Worm (Caenorhabditis elegans) whole organism, L1 larva: ENCODE data around the gene Y39A1A.18.
A peak's percentile ranks its signal among the peaks of the same experiment; 100 is the strongest.

Experiments used
- C16A3.4 ChIP-seq: fragments of 150-350 bp; optimal IDR thresholded peaks from 2 replicates; lab custom pipeline; 2014; ENCODE audit warnings: missing biosample characterization, missing genetic modification characterization
- ama-1 ChIP-seq: fragments of 150-350 bp; optimal IDR thresholded peaks from 2 replicates; lab custom pipeline; 2014
- blmp-1 ChIP-seq: fragments of 150-350 bp; optimal IDR thresholded peaks from 2 replicates; lab custom pipeline; 2014; ENCODE audit warnings: missing biosample characterization, missing genetic modification characterization
- ceh-90 ChIP-seq: sonication (generic microtip); optimal IDR thresholded peaks from 2 replicates; lab custom pipeline; 2016; ENCODE audit warnings: missing genetic modification characterization, missing compliant biosample characterization
- dpl-1 ChIP-seq, 3 experiments: fragments of 150-350 bp in 2 of 3; sonication (generic microtip) in 1 of 3; optimal IDR thresholded peaks; 2 replicates each; lab custom pipeline; 2014 to 2017; ENCODE audit warnings: missing biosample characterization in 3 of 3, missing genetic modification characterization in 3 of 3, missing genetic modification reagents in 3 of 3
- efl-1 ChIP-seq, 4 experiments: fragments of 150-350 bp; optimal IDR thresholded peaks in 3 of 4; peaks in 1 of 4; 1 replicate in 1 of 4; 2 replicates in 3 of 4; lab custom pipeline; 2014; ENCODE audit warnings: missing biosample characterization in 2 of 4, missing genetic modification characterization in 2 of 4, missing genetic modification reagents in 2 of 4
- elt-2 ChIP-seq: sonication (generic microtip); optimal IDR thresholded peaks from 2 replicates; lab custom pipeline; 2016; ENCODE audit warnings: missing genetic modification characterization, mild to moderate bottlenecking, inconsistent platforms, missing compliant biosample characterization, missing genetic modification reagents
- elt-3 ChIP-seq, 6 experiments: fragments of 150-350 bp in 1 of 6; sonication (generic microtip); optimal IDR thresholded peaks; 2 replicates each; lab custom pipeline; 2017 to 2018; ENCODE audit warnings: missing biosample characterization in 6 of 6, missing genetic modification characterization in 6 of 6, inconsistent platforms in 1 of 6
- ets-5 ChIP-seq: fragments of 200-800 bp; sonication (Bioruptor generic); IDR thresholded peaks from 2 replicates; pipeline ENCODE4 v1.3.6; 2022; ENCODE audit warnings: missing genetic modification characterization, missing compliant biosample characterization
- fkh-8 ChIP-seq: sonication (generic microtip); optimal IDR thresholded peaks from 2 replicates; lab custom pipeline; 2016; ENCODE audit warnings: mild to moderate bottlenecking, missing genetic modification characterization, missing compliant biosample characterization
- grh-1 ChIP-seq: fragments of 200-800 bp; sonication (Bioruptor generic); IDR thresholded peaks from 2 replicates; pipeline ENCODE4 v1.3.6; 2022; ENCODE audit warnings: missing genetic modification reagents, missing genetic modification characterization, missing compliant biosample characterization
- hlh-17 ChIP-seq: fragments of 200-800 bp; sonication (Bioruptor generic); optimal IDR thresholded peaks from 2 replicates; lab custom pipeline; 2018; ENCODE audit warnings: missing genetic modification characterization, mild to moderate bottlenecking, missing compliant biosample characterization, moderate library complexity, borderline replicate concordance
- hlh-4 ChIP-seq: sonication (generic microtip); optimal IDR thresholded peaks from 2 replicates; lab custom pipeline; 2016; ENCODE audit warnings: mild to moderate bottlenecking, missing genetic modification characterization, missing compliant biosample characterization
- hpl-2 ChIP-seq: fragments of 150-350 bp; optimal IDR thresholded peaks from 2 replicates; lab custom pipeline; 2014; ENCODE audit warnings: missing biosample characterization, missing genetic modification reagents, missing genetic modification characterization
- irx-1 ChIP-seq: sonication (generic microtip); optimal IDR thresholded peaks from 2 replicates; lab custom pipeline; 2016; ENCODE audit warnings: missing genetic modification characterization, missing compliant biosample characterization
- jun-1 ChIP-seq: fragments of 150-350 bp; optimal IDR thresholded peaks from 2 replicates; lab custom pipeline; 2014; ENCODE audit warnings: missing biosample characterization, missing genetic modification reagents, missing genetic modification characterization
- lin-14 ChIP-seq: fragments of 200-800 bp; sonication (Bioruptor generic); optimal IDR thresholded peaks from 2 replicates; lab custom pipeline; 2018; ENCODE audit warnings: mild to moderate bottlenecking, missing genetic modification characterization, moderate library complexity, missing compliant biosample characterization
- lin-35 ChIP-seq, 2 experiments: fragments of 150-350 bp; optimal IDR thresholded peaks; 2 replicates each; lab custom pipeline; 2014; ENCODE audit warnings: missing biosample characterization in 2 of 2, missing genetic modification characterization in 2 of 2, missing genetic modification reagents in 2 of 2
- lin-39 ChIP-seq: fragments of 150-350 bp; optimal IDR thresholded peaks from 2 replicates; lab custom pipeline; 2014; ENCODE audit warnings: missing biosample characterization, missing genetic modification reagents, missing genetic modification characterization
- lir-3 ChIP-seq: sonication (generic microtip); optimal IDR thresholded peaks from 2 replicates; lab custom pipeline; 2016; ENCODE audit warnings: mild to moderate bottlenecking, missing genetic modification characterization, moderate library complexity, missing compliant biosample characterization; ENCODE audit not compliant: poor library complexity
- lsy-2 ChIP-seq, 2 experiments: fragments of 150-350 bp; optimal IDR thresholded peaks; 2 replicates each; lab custom pipeline; 2014; ENCODE audit warnings: missing biosample characterization in 2 of 2, missing genetic modification characterization in 2 of 2
- mab-9 ChIP-seq: fragments of 200-800 bp; sonication (Bioruptor generic); IDR thresholded peaks from 2 replicates; pipeline ENCODE4 v1.3.6; 2022; ENCODE audit warnings: missing genetic modification reagents, missing genetic modification characterization, missing compliant biosample characterization
- mdl-1 ChIP-seq, 2 experiments: fragments of 150-350 bp; optimal IDR thresholded peaks; 2 replicates each; lab custom pipeline; 2014 to 2017; ENCODE audit warnings: missing biosample characterization in 2 of 2, missing genetic modification characterization in 2 of 2, inconsistent platforms in 1 of 2
- mef-2 ChIP-seq: fragments of 150-350 bp; optimal IDR thresholded peaks from 2 replicates; lab custom pipeline; 2014; ENCODE audit warnings: missing biosample characterization, missing genetic modification characterization
- mep-1 ChIP-seq: fragments of 150-350 bp; optimal IDR thresholded peaks from 2 replicates; lab custom pipeline; 2014; ENCODE audit warnings: missing biosample characterization, missing genetic modification characterization
- nhr-19 ChIP-seq: fragments of 200-800 bp; sonication (Bioruptor generic); conservative IDR thresholded peaks from 2 replicates; pipeline ENCODE4 v1.3.6; 2022; ENCODE audit warnings: missing genetic modification characterization, missing compliant biosample characterization
- nhr-20 ChIP-seq: sonication (generic microtip); optimal IDR thresholded peaks from 2 replicates; lab custom pipeline; 2016; ENCODE audit warnings: mild to moderate bottlenecking, missing genetic modification characterization, missing compliant biosample characterization
- nhr-71 ChIP-seq: sonication (generic microtip); optimal IDR thresholded peaks from 2 replicates; lab custom pipeline; 2016; ENCODE audit warnings: mild to moderate bottlenecking, missing genetic modification characterization, moderate library complexity, missing compliant biosample characterization
- nhr-76 ChIP-seq: sonication (generic microtip); optimal IDR thresholded peaks from 2 replicates; lab custom pipeline; 2017; ENCODE audit warnings: missing biosample characterization, missing genetic modification characterization
- nhr-85 ChIP-seq: sonication (generic microtip); peaks from one replicate; lab custom pipeline; 2016; ENCODE audit warnings: missing genetic modification characterization, inconsistent platforms, missing compliant biosample characterization
- nhr-90 ChIP-seq: sonication (generic microtip); optimal IDR thresholded peaks from 2 replicates; lab custom pipeline; 2016; ENCODE audit warnings: mild to moderate bottlenecking, missing genetic modification characterization, missing compliant biosample characterization; ENCODE audit not compliant: poor library complexity
- pag-3 ChIP-seq: sonication (generic microtip); optimal IDR thresholded peaks from 2 replicates; lab custom pipeline; 2017; ENCODE audit warnings: missing genetic modification characterization, mild to moderate bottlenecking, missing compliant biosample characterization, antibody characterized with exemption, borderline replicate concordance; ENCODE audit not compliant: insufficient read depth
- pax-3 ChIP-seq: fragments of 200-800 bp; sonication (Bioruptor generic); optimal IDR thresholded peaks from 2 replicates; lab custom pipeline; 2018; ENCODE audit warnings: mild to moderate bottlenecking, missing genetic modification characterization, moderate library complexity, missing compliant biosample characterization
- rnt-1 ChIP-seq: sonication (generic microtip); optimal IDR thresholded peaks from 2 replicates; lab custom pipeline; 2016; ENCODE audit warnings: mild to moderate bottlenecking, missing genetic modification characterization, moderate library complexity, missing compliant biosample characterization
- snu-23 ChIP-seq: sonication (generic microtip); optimal IDR thresholded peaks from 2 replicates; lab custom pipeline; 2016; ENCODE audit warnings: missing genetic modification characterization, missing compliant biosample characterization
- sup-37 ChIP-seq: fragments of 200-800 bp; sonication (Bioruptor generic); optimal IDR thresholded peaks from 2 replicates; lab custom pipeline; 2018; ENCODE audit warnings: mild to moderate bottlenecking, missing genetic modification characterization, missing compliant biosample characterization
- tbx-2 ChIP-seq: sonication (generic microtip); optimal IDR thresholded peaks from 2 replicates; lab custom pipeline; 2016; ENCODE audit warnings: missing genetic modification characterization, missing compliant biosample characterization
- tlp-1 ChIP-seq: fragments of 150-350 bp; optimal IDR thresholded peaks from 2 replicates; lab custom pipeline; 2014; ENCODE audit warnings: missing biosample characterization, missing genetic modification characterization
- unc-130 ChIP-seq: fragments of 150-350 bp; optimal IDR thresholded peaks from 2 replicates; lab custom pipeline; 2017; ENCODE audit warnings: missing biosample characterization, missing genetic modification characterization, inconsistent platforms
- unc-30 ChIP-seq: sonication (generic microtip); optimal IDR thresholded peaks from 2 replicates; lab custom pipeline; 2017; ENCODE audit warnings: missing biosample characterization, missing genetic modification characterization
- unc-62 ChIP-seq: fragments of 150-350 bp; optimal IDR thresholded peaks from 2 replicates; lab custom pipeline; 2014; ENCODE audit warnings: missing biosample characterization, missing genetic modification reagents, missing genetic modification characterization
- unc-86 ChIP-seq: sonication (generic microtip); optimal IDR thresholded peaks from 2 replicates; lab custom pipeline; 2016; ENCODE audit warnings: missing genetic modification characterization, missing compliant biosample characterization
- unc-98 ChIP-seq: fragments of 200-800 bp; sonication (Bioruptor generic); IDR thresholded peaks from 2 replicates; pipeline ENCODE4 v1.3.6; 2022; ENCODE audit warnings: missing genetic modification characterization, missing compliant biosample characterization
- xbp-1 ChIP-seq: sonication (generic microtip); optimal IDR thresholded peaks from 2 replicates; lab custom pipeline; 2016; ENCODE audit warnings: missing genetic modification characterization, missing compliant biosample characterization
- ztf-4 ChIP-seq: fragments of 150-350 bp; optimal IDR thresholded peaks from 2 replicates; lab custom pipeline; 2014; ENCODE audit warnings: missing biosample characterization, missing genetic modification characterization

The Y39A1A.18 gene

ce11 chrIII:10719057-10719456 lies 24.8 kb upstream of the Y39A1A.18 start (continued):
- TF ChIP-seq tbx-2 (tag; lab: Kevin White, UChicago) (peak; percentile 24), nhr-71 (tag; lab: Kevin White, UChicago) (peak; percentile 44), nhr-90 (tag; lab: Kevin White, UChicago) (peak; percentile 52), lir-3 (tag; lab: Kevin White, UChicago) (peak; percentile 47), blmp-1 (tag; lab: Kevin White, UChicago) (peak; percentile 26), lsy-2 (tag; optimal IDR thresholded peaks at IDR 0.05; lab: Kevin White, UChicago) (peak in 1 of 2 experiments; percentile 19), nhr-20 (tag; lab: Kevin White, UChicago) (peak; percentile 71)

- TF ChIP-seq ama-1 (lab: Kevin White, UChicago) (peak; percentile 9), nhr-85 (tag; lab: Kevin White, UChicago) (peak; percentile 71), lin-35 (GFP tag; optimal IDR thresholded peaks at IDR 0.05; lab: Kevin White, UChicago) (no peak)
These were observed 23.8 kb upstream of the Y39A1A.18 start for ce11 chrIII:10718078-10718477.

ce11 chrIII:10717479-10717878 lies 23.2 kb upstream of the Y39A1A.18 start:
- no peak for TF ChIP-seq lin-39 (tag; lab: Kevin White, UChicago)
- TF ChIP-seq hlh-17 (GFP tag; lab: Kevin White, UChicago): no peak
- peak in 1 of 3 experiments; percentile 38 for TF ChIP-seq dpl-1 (GFP tag; optimal IDR thresholded peaks at IDR 0.05; lab: Kevin White, UChicago)
- peak; percentile 35; the same call in 1 of the 2 replicates for TF ChIP-seq grh-1 (GFP tag; lab: Robert Waterston, UW)
- peak; percentile 80 for TF ChIP-seq lin-14 (GFP tag; lab: Kevin White, UChicago)
- peak; percentile 9 for TF ChIP-seq nhr-76 (tag; lab: Kevin White, UChicago)
- peak; percentile 50 for TF ChIP-seq unc-130 (tag; lab: Kevin White, UChicago)
- peak; percentile 67 for TF ChIP-seq nhr-90 (tag; lab: Kevin White, UChicago)
- TF ChIP-seq unc-86 (tag; lab: Kevin White, UChicago): no peak
- TF ChIP-seq ets-5 (GFP tag; lab: Robert Waterston, UW): no peak
- peak; percentile 78 for TF ChIP-seq nhr-71 (tag; lab: Kevin White, UChicago)
- no peak for TF ChIP-seq irx-1 (tag; lab: Kevin White, UChicago)
- peak; percentile 48 for TF ChIP-seq C16A3.4 (tag; lab: Kevin White, UChicago)
- TF ChIP-seq rnt-1 (tag; lab: Kevin White, UChicago): peak; percentile 32
- TF ChIP-seq blmp-1 (tag; lab: Kevin White, UChicago): peak; percentile 90
- TF ChIP-seq unc-62 (GFP tag; lab: Kevin White, UChicago): no peak
- TF ChIP-seq elt-3 (tag; optimal IDR thresholded peaks at IDR 0.05; lab: Kevin White, UChicago): peak in 4 of 6 experiments; percentile 58 to 90 (median 76)
- no peak for TF ChIP-seq pax-3 (tag; lab: Kevin White, UChicago)
- TF ChIP-seq efl-1 (optimal IDR thresholded peaks at IDR 0.05; lab: Kevin White, UChicago): peak in 1 of 2 experiments; percentile 11
- TF ChIP-seq efl-1 (GFP tag; optimal IDR thresholded peaks at IDR 0.05 in 1 of 2; lab: Kevin White, UChicago): peak in 1 of 2 experiments; percentile 93
- TF ChIP-seq hpl-2 (GFP tag; lab: Kevin White, UChicago): no peak
- peak; percentile 69 for TF ChIP-seq nhr-20 (tag; lab: Kevin White, UChicago)
- no peak for TF ChIP-seq unc-98 (GFP tag; lab: Robert Waterston, UW)
- TF ChIP-seq mdl-1 (tag; optimal IDR thresholded peaks at IDR 0.05; lab: Kevin White, UChicago): peak in 1 of 2 experiments; percentile 46
- no peak for TF ChIP-seq ceh-90 (tag; lab: Kevin White, UChicago)
- peak; percentile 37 for TF ChIP-seq sup-37
- TF ChIP-seq hlh-4 (tag; lab: Kevin White, UChicago): no peak
- TF ChIP-seq mab-9 (GFP tag; lab: Robert Waterston, UW): no peak
- peak; percentile 22 for TF ChIP-seq jun-1
- no peak for TF ChIP-seq pag-3
- no peak for TF ChIP-seq fkh-8 (tag; lab: Kevin White, UChicago)
- peak; percentile 55 for TF ChIP-seq nhr-19
- no peak for TF ChIP-seq mef-2 (tag; lab: Kevin White, UChicago)
- TF ChIP-seq xbp-1 (tag; lab: Kevin White, UChicago): peak; percentile 0
- peak in 1 of 2 experiments; percentile 65 for TF ChIP-seq lin-35 (GFP tag; optimal IDR thresholded peaks at IDR 0.05; lab: Kevin White, UChicago)
- no peak for TF ChIP-seq elt-2
- peak; percentile 92 for TF ChIP-seq nhr-85 (tag; lab: Kevin White, UChicago)
- peak; percentile 76 for TF ChIP-seq snu-23 (GFP tag; lab: Kevin White, UChicago)
- TF ChIP-seq mep-1 (tag; lab: Kevin White, UChicago): peak; percentile 59
- peak; percentile 72 for TF ChIP-seq ztf-4 (tag; lab: Kevin White, UChicago)
- peak; percentile 73 for TF ChIP-seq ama-1 (lab: Kevin White, UChicago)
- no peak for TF ChIP-seq tlp-1 (tag; lab: Kevin White, UChicago)
- TF ChIP-seq unc-30 (tag; lab: Kevin White, UChicago): no peak
- TF ChIP-seq tbx-2 (tag; lab: Kevin White, UChicago): peak; percentile 26
